Fruit fly (Drosophila melanogaster): ENCODE measurements around the gene CG42249.

The CG42249 gene

dm6 chrX:11149201-11149600, 53.1 kb downstream of the CG42249 start, which contains the start of gene Lint-1 (continued):
- TF ChIP-seq yki (optimal IDR thresholded peaks at IDR 0.05) (no peak), Oli (tag; optimal IDR thresholded peaks at IDR 0.05) (no peak), CG1024 (GFP tag; IDR thresholded peaks at IDR 0.05) (no peak), crc (GFP tag; optimal IDR thresholded peaks at IDR 0.05) (no peak), Asciz (GFP tag; optimal IDR thresholded peaks at IDR 0.05) (no peak), aop (GFP tag; IDR thresholded peaks at IDR 0.05) (no peak), CG1647 (GFP tag; optimal IDR thresholded peaks at IDR 0.05) (no peak), bbx (GFP tag; IDR thresholded peaks at IDR 0.05; ENCODE audit: partially characterized antibody) (no peak), CG7357 (GFP tag; IDR thresholded peaks at IDR 0.05) (peak; percentile 47; the same call in 1 of the 3 replicates), CG15601 (tag; optimal IDR thresholded peaks at IDR 0.05) (no peak), chn (GFP tag; optimal IDR thresholded peaks at IDR 0.05) (no peak), CG15479 (GFP tag; optimal IDR thresholded peaks at IDR 0.05) (peak; percentile 39), NFAT (GFP tag; IDR thresholded peaks at IDR 0.05) (0 out of 2 replicates have a peak, but pooled peaks have one; percentile 45), eyg (GFP tag; optimal IDR thresholded peaks at IDR 0.05) (no peak), fd3F (GFP tag; optimal IDR thresholded peaks at IDR 0.05) (no peak), Dip2 (GFP tag; IDR thresholded peaks at IDR 0.05) (no peak), C15 (GFP tag; IDR thresholded peaks at IDR 0.05) (no peak), hb (GFP tag; IDR thresholded peaks at IDR 0.05; ENCODE audit: partially characterized antibody) (no peak), CG15269 (tag; optimal IDR thresholded peaks at IDR 0.05) (no peak), kah (GFP tag; optimal IDR thresholded peaks at IDR 0.05) (no peak), pho (GFP tag; optimal IDR thresholded peaks at IDR 0.05) (no peak), sob (GFP tag; IDR thresholded peaks at IDR 0.05) (0 out of 2 replicates have a peak, but pooled peaks have one; percentile 17), Lim3 (GFP tag; IDR thresholded peaks at IDR 0.05) (no peak), CG12071 (GFP tag; optimal IDR thresholded peaks at IDR 0.05) (no peak), gce (GFP tag; IDR thresholded peaks at IDR 0.05) (no peak), schlank (tag; optimal IDR thresholded peaks at IDR 0.05) (no peak), Dad (GFP tag; optimal IDR thresholded peaks at IDR 0.05) (no peak), CG4424 (GFP tag; optimal IDR thresholded peaks at IDR 0.05) (no peak), sens-2 (GFP tag; IDR thresholded peaks at IDR 0.05) (no peak), nerfin-2 (GFP tag; IDR thresholded peaks at IDR 0.05; ENCODE audit: partially characterized antibody) (no peak), hkb (optimal IDR thresholded peaks at IDR 0.05) (no peak), hkb (GFP tag; IDR thresholded peaks at IDR 0.05) (peak; percentile 14; the same call in 1 of the 2 replicates), insv (GFP tag; optimal IDR thresholded peaks at IDR 0.05) (no peak), Mrtf (GFP tag; IDR thresholded peaks at IDR 0.05) (no peak), E2f2 (GFP tag; IDR thresholded peaks at IDR 0.05) (peak; percentile 21; the same call in 1 of the 2 replicates), CG9797 (GFP tag; optimal IDR thresholded peaks at IDR 0.05) (no peak), Doc3 (GFP tag; IDR thresholded peaks at IDR 0.05; ENCODE audit: partially characterized antibody) (no peak), NfI (GFP tag; optimal IDR thresholded peaks at IDR 0.05) (peak; percentile 7), CG18619 (GFP tag; optimal IDR thresholded peaks at IDR 0.05) (no peak), CG10366 (GFP tag; IDR thresholded peaks at IDR 0.05) (no peak), sens (GFP tag) (peak; percentile 80), PHDP (tag; optimal IDR thresholded peaks at IDR 0.05) (no peak), pita (GFP tag; optimal IDR thresholded peaks at IDR 0.05) (no peak), Hand (GFP tag; optimal IDR thresholded peaks at IDR 0.05) (no peak), Abd-B (GFP tag; optimal IDR thresholded peaks at IDR 0.05) (no peak), maf-S (GFP tag; optimal IDR thresholded peaks at IDR 0.05) (no peak), CG15073 (GFP tag; optimal IDR thresholded peaks at IDR 0.05) (no peak), prd (optimal IDR thresholded peaks at IDR 0.05) (no peak), prd (GFP tag; IDR thresholded peaks at IDR 0.05) (peak; percentile 46; the same call in 1 of the 3 replicates), CG12155 (GFP tag; optimal IDR thresholded peaks at IDR 0.05) (no peak), CG8359 (GFP tag; optimal IDR thresholded peaks at IDR 0.05; ENCODE audit: borderline replicate concordance) (no peak), h (optimal IDR thresholded peaks at IDR 0.05) (no peak), CG2678 (tag; optimal IDR thresholded peaks at IDR 0.05) (peak; percentile 18)

Measured in whole organism, embryonic.